Fruit fly (Drosophila melanogaster) whole organism, wandering third instar larva: ENCODE measurements around the gene Spn.

ENCODE experiments used
- Abd-B ChIP-seq: fragments of >200 bp; optimal IDR thresholded peaks from 2 replicates; lab custom pipeline; 2017; ENCODE audit warnings: missing biosample characterization, missing genetic modification characterization
- Hr83 ChIP-seq: fragments of 200-300 bp; sonication (Bioruptor generic); optimal IDR thresholded peaks from 2 replicates; lab custom pipeline; 2016; ENCODE audit warnings: missing biosample characterization, mild to moderate bottlenecking, missing genetic modification characterization, moderate library complexity; ENCODE audit not compliant: poor library complexity, severe bottlenecking
- br ChIP-seq: fragments of 200-800 bp; sonication (Bioruptor generic); optimal IDR thresholded peaks from 2 replicates; lab custom pipeline; 2016; ENCODE audit warnings: missing biosample characterization, missing genetic modification characterization
- dl ChIP-seq, 2 experiments: fragments of 175-275, 200-275 bp in 1 of 2; fragments of 200-275 bp in 1 of 2; sonication (Bioruptor generic); optimal IDR thresholded peaks; lab custom pipeline; 2018; ENCODE audit warnings: mild to moderate bottlenecking in 2 of 2, missing biosample characterization in 2 of 2, missing genetic modification characterization in 2 of 2, moderate library complexity in 2 of 2; ENCODE audit not compliant: partially characterized antibody in 2 of 2, insufficient read depth in 1 of 2
- psq ChIP-seq: fragments of 200-800 bp; sonication (Bioruptor generic); optimal IDR thresholded peaks from 3 replicates; lab custom pipeline; 2017; ENCODE audit warnings: missing biosample characterization, mild to moderate bottlenecking, missing genetic modification characterization, moderate library complexity
- sv ChIP-seq: fragments of 200-800 bp; sonication (Bioruptor generic); optimal IDR thresholded peaks from 3 replicates; lab custom pipeline; 2016; ENCODE audit warnings: missing biosample characterization, missing genetic modification characterization

DNA sequence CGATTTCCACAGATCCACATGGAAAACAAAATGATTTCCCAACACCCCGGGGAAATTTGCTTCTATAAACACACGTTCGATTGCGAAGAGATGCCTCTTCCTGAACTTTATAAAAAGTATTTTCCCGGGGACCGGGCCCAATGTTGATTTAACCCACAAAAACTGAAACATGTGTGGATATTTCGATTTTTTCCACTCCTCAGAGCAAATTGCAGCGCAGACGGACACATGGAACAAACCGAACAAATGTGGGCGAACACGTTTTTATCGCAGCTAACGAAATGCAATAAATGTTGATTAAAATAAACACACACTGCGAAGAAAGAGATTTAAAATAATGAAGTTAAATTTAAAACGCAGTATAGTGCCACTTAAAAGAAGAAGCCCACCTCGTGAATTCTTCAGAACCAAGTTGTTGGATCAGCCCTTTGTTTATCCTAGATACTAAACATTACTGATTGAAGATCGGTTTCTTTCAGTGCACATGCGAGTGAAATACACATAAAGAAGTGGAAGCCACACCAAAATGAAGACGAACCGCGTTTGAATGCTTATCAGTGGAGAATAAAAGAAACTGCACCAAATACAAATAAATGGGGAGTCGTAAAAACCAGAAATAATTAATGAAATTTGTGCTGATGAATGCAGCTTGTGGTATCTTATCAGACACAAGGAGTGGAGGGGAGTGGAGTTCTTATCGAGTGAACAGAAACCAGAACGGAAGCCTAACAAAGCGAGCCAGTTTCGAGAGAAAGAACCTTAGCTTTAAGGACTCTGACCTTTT is 28.9 kb upstream of the Spn start:
- TF ChIP-seq sv (GFP tag; lab: Kevin White, UChicago) = peak; percentile 19
- TF ChIP-seq dl (GFP tag; optimal IDR thresholded peaks at IDR 0.05; lab: Kevin White, UChicago; ENCODE audit: insufficient read depth in 1 of 2, partially characterized antibody in 2 of 2) = peak in 1 of 2 experiments; percentile 18
- TF ChIP-seq br (GFP tag; lab: Kevin White, UChicago) = peak; percentile 92
- peak; percentile 86 for TF ChIP-seq psq
- no peak for TF ChIP-seq Abd-B (GFP tag; lab: Kevin White, UChicago)
- no peak for TF ChIP-seq Hr83 (GFP tag; lab: Kevin White, UChicago)
